Fruit fly (Drosophila melanogaster) whole organism, embryonic: ENCODE data around the gene Atg13.

ENCODE experiments used
- Asciz ChIP-seq: fragments of 200-800 bp; sonication (Bioruptor generic); optimal IDR thresholded peaks from 2 replicates; lab custom pipeline; 2017; ENCODE audit warnings: missing biosample characterization, mild to moderate bottlenecking, missing genetic modification characterization, missing genetic modification reagents
- Blimp-1 ChIP-seq: fragments of 200-800 bp; sonication (Bioruptor generic); optimal IDR thresholded peaks from 3 replicates; lab custom pipeline; 2018; ENCODE audit warnings: missing biosample characterization, missing genetic modification characterization, mild to moderate bottlenecking, moderate library complexity, missing genetic modification reagents
- CG1024 ChIP-seq: fragments of 200-800 bp; sonication (Bioruptor generic); IDR thresholded peaks from 2 replicates; pipeline ENCODE4 v1.3.6; 2022; ENCODE audit warnings: missing biosample characterization, missing genetic modification characterization
- CG10321 ChIP-seq: fragments of 200-800 bp; sonication (Bioruptor generic); IDR thresholded peaks from 2 replicates; pipeline ENCODE4 v1.3.6; 2022; ENCODE audit warnings: missing biosample characterization, missing genetic modification characterization
- CG11398 ChIP-seq: fragments of 200-800 bp; sonication (Bioruptor generic); optimal IDR thresholded peaks from 2 replicates; lab custom pipeline; 2016; ENCODE audit warnings: missing biosample characterization, missing genetic modification characterization
- CG11504 ChIP-seq: fragments of 200-800 bp; sonication (Bioruptor generic); optimal IDR thresholded peaks from 3 replicates; lab custom pipeline; 2019; ENCODE audit warnings: missing biosample characterization, mild to moderate bottlenecking, missing genetic modification characterization, moderate library complexity
- CG12219 ChIP-seq: fragments of 200-800 bp; sonication (Bioruptor generic); optimal IDR thresholded peaks from 3 replicates; lab custom pipeline; 2018; ENCODE audit warnings: missing biosample characterization, mild to moderate bottlenecking, missing genetic modification characterization
- CG14014 ChIP-seq: fragments of 200-800 bp; sonication (Bioruptor generic); IDR thresholded peaks from 2 replicates; pipeline ENCODE4 v1.3.6; 2022; ENCODE audit warnings: missing biosample characterization, missing genetic modification characterization
- CG14965 ChIP-seq: fragments of 200-800 bp; sonication (Bioruptor generic); optimal IDR thresholded peaks from 2 replicates; lab custom pipeline; 2016; ENCODE audit warnings: missing biosample characterization, missing genetic modification characterization, borderline replicate concordance
- CG18619 ChIP-seq: fragments of 200-800 bp; sonication (Bioruptor generic); optimal IDR thresholded peaks from 3 replicates; lab custom pipeline; 2017; ENCODE audit warnings: missing biosample characterization, mild to moderate bottlenecking, missing genetic modification characterization
- CG31441 ChIP-seq: fragments of 200-800 bp; sonication (Bioruptor generic); IDR thresholded peaks from 2 replicates; pipeline ENCODE4 v1.3.6; 2022; ENCODE audit warnings: missing biosample characterization, missing genetic modification characterization
- CG34376 ChIP-seq: fragments of 200-800 bp; sonication (Bioruptor generic); optimal IDR thresholded peaks from 2 replicates; lab custom pipeline; 2018; ENCODE audit warnings: missing biosample characterization, mild to moderate bottlenecking, missing genetic modification characterization
- CG4282 ChIP-seq: fragments of 200-800 bp; sonication (Bioruptor generic); optimal IDR thresholded peaks from 2 replicates; lab custom pipeline; 2016; ENCODE audit warnings: missing biosample characterization, missing genetic modification characterization
- CG4820 ChIP-seq: fragments of 200-800 bp; sonication (Bioruptor generic); optimal IDR thresholded peaks from 3 replicates; lab custom pipeline; 2016; ENCODE audit warnings: missing biosample characterization, missing genetic modification characterization
- CG5245 ChIP-seq: fragments of 200-800 bp; sonication (Bioruptor generic); optimal IDR thresholded peaks from 3 replicates; lab custom pipeline; 2016; ENCODE audit warnings: missing biosample characterization, missing genetic modification characterization
- CG7271 ChIP-seq: fragments of 200-800 bp; sonication (Bioruptor generic); optimal IDR thresholded peaks from 2 replicates; lab custom pipeline; 2018; ENCODE audit warnings: missing biosample characterization, mild to moderate bottlenecking, missing genetic modification characterization, moderate library complexity
- CG7839 ChIP-seq: fragments of 200-800 bp; sonication (Bioruptor generic); optimal IDR thresholded peaks from 3 replicates; lab custom pipeline; 2018; ENCODE audit warnings: missing biosample characterization, mild to moderate bottlenecking, missing genetic modification characterization, moderate library complexity
- CG8290 ChIP-seq, 3 experiments: fragments of 200-800 bp; sonication (Bioruptor generic); optimal IDR thresholded peaks; 2 replicates each; lab custom pipeline; 2016 to 2019; ENCODE audit warnings: missing biosample characterization in 3 of 3, missing genetic modification characterization in 3 of 3, mild to moderate bottlenecking in 2 of 3, moderate library complexity in 1 of 3
- CG8388 ChIP-seq: fragments of 200-800 bp; sonication (Bioruptor generic); optimal IDR thresholded peaks from 2 replicates; lab custom pipeline; 2019; ENCODE audit warnings: missing biosample characterization, mild to moderate bottlenecking, missing genetic modification characterization, moderate library complexity
- CG8765 ChIP-seq: fragments of 200-800 bp; sonication (Bioruptor generic); IDR thresholded peaks from 2 replicates; pipeline ENCODE4 v1.3.6; 2022; ENCODE audit warnings: missing biosample characterization, missing genetic modification characterization
- CG8924 ChIP-seq: fragments of 200-800 bp; optimal IDR thresholded peaks from 3 replicates; lab custom pipeline; 2019; ENCODE audit warnings: missing biosample characterization, mild to moderate bottlenecking, missing genetic modification characterization, moderate library complexity
- CG9609 ChIP-seq: fragments of 200-800 bp; sonication (Bioruptor generic); optimal IDR thresholded peaks from 3 replicates; lab custom pipeline; 2016; ENCODE audit warnings: missing biosample characterization, missing genetic modification characterization
- CG9727 ChIP-seq: fragments of 200-800 bp; sonication (Bioruptor generic); optimal IDR thresholded peaks from 3 replicates; lab custom pipeline; 2017; ENCODE audit warnings: missing biosample characterization, mild to moderate bottlenecking, missing genetic modification characterization
- CkIIα-i1 ChIP-seq: fragments of 200-800 bp; sonication (Bioruptor generic); IDR thresholded peaks from 2 replicates; pipeline ENCODE4 v1.3.6; 2022; ENCODE audit warnings: missing biosample characterization, missing genetic modification characterization
- Dek ChIP-seq: fragments of 200-800 bp; sonication (Bioruptor generic); optimal IDR thresholded peaks from 3 replicates; lab custom pipeline; 2019; ENCODE audit warnings: missing biosample characterization, mild to moderate bottlenecking, missing genetic modification characterization, moderate library complexity
- Doc3 ChIP-seq: fragments of 200-800 bp; sonication (Bioruptor generic); IDR thresholded peaks from 3 replicates; pipeline ENCODE4 v1.3.6; 2022; ENCODE audit warnings: missing biosample characterization, missing genetic modification characterization; ENCODE audit not compliant: partially characterized antibody
- Drgx ChIP-seq: fragments of 200-800 bp; sonication (Bioruptor generic); IDR thresholded peaks from 2 replicates; pipeline ENCODE4 v1.3.6; 2022; ENCODE audit warnings: missing biosample characterization, missing genetic modification characterization
- ERR ChIP-seq: fragments of 200-800 bp; sonication (Bioruptor generic); optimal IDR thresholded peaks from 2 replicates; lab custom pipeline; 2016; ENCODE audit warnings: missing biosample characterization, missing genetic modification characterization
- Gsc ChIP-seq: fragments of 200-800 bp; sonication (Bioruptor generic); IDR thresholded peaks from 2 replicates; pipeline ENCODE4 v1.3.6; 2022; ENCODE audit warnings: missing biosample characterization, missing genetic modification characterization
- HLH54F ChIP-seq: fragments of 200-800 bp; sonication (Bioruptor generic); optimal IDR thresholded peaks from 3 replicates; lab custom pipeline; 2016; ENCODE audit warnings: missing biosample characterization, missing genetic modification characterization
- Six4 ChIP-seq: fragments of 200-800 bp; sonication (Bioruptor generic); optimal IDR thresholded peaks from 2 replicates; lab custom pipeline; 2016; ENCODE audit warnings: missing biosample characterization, missing genetic modification characterization
- YL-1 ChIP-seq: fragments of 200-800 bp; sonication (Bioruptor generic); optimal IDR thresholded peaks from 3 replicates; lab custom pipeline; 2017; ENCODE audit warnings: missing biosample characterization, mild to moderate bottlenecking, missing genetic modification characterization
- ap ChIP-seq: fragments of 200-800 bp; sonication (Bioruptor generic); IDR thresholded peaks from 2 replicates; pipeline ENCODE4 v1.3.6; 2022; ENCODE audit warnings: missing biosample characterization, missing genetic modification characterization
- cad ChIP-seq: fragments of >200 bp; optimal IDR thresholded peaks from 2 replicates; lab custom pipeline; 2017; ENCODE audit warnings: missing biosample characterization, missing genetic modification characterization
- crc ChIP-seq: fragments of 200-800 bp; sonication (Bioruptor generic); optimal IDR thresholded peaks from 2 replicates; lab custom pipeline; 2016; ENCODE audit warnings: missing biosample characterization, missing genetic modification characterization
- da ChIP-seq: fragments of 200-800 bp; sonication (Bioruptor generic); optimal IDR thresholded peaks from 2 replicates; lab custom pipeline; 2016; ENCODE audit warnings: missing biosample characterization, missing genetic modification characterization
- danr ChIP-seq: fragments of 200-800 bp; sonication (Bioruptor generic); IDR thresholded peaks from 2 replicates; pipeline ENCODE4 v1.3.6; 2022; ENCODE audit warnings: missing biosample characterization, missing genetic modification characterization
- dati ChIP-seq: fragments of 200-800 bp; sonication (Bioruptor generic); IDR thresholded peaks from 2 replicates; pipeline ENCODE4 v1.3.6; 2022; ENCODE audit warnings: missing biosample characterization, missing genetic modification characterization
- dysf ChIP-seq: fragments of 200-800 bp; sonication (Bioruptor generic); IDR thresholded peaks from 3 replicates; pipeline ENCODE4 v1.3.6; 2022; ENCODE audit warnings: missing biosample characterization, missing genetic modification characterization
- esg ChIP-seq: fragments of 200-800 bp; sonication (Bioruptor generic); conservative IDR thresholded peaks from 2 replicates; pipeline ENCODE4 v1.3.6; 2022; ENCODE audit warnings: missing biosample characterization, missing genetic modification characterization
- eve ChIP-seq, 2 experiments: fragments of >200 bp; optimal IDR thresholded peaks; 2 replicates each; lab custom pipeline; 2017; ENCODE audit warnings: missing biosample characterization in 2 of 2, missing genetic modification characterization in 2 of 2
- fd3F ChIP-seq: fragments of 200-800 bp; sonication (Bioruptor generic); optimal IDR thresholded peaks from 2 replicates; lab custom pipeline; 2018; ENCODE audit warnings: missing biosample characterization, mild to moderate bottlenecking, missing genetic modification characterization, moderate library complexity
- fru ChIP-seq: fragments of >200 bp; optimal IDR thresholded peaks from 2 replicates; lab custom pipeline; 2017
- gem ChIP-seq: fragments of 200-800 bp; sonication (Bioruptor generic); optimal IDR thresholded peaks from 2 replicates; lab custom pipeline; 2019; ENCODE audit warnings: missing biosample characterization, mild to moderate bottlenecking, missing genetic modification characterization, moderate library complexity
- ken ChIP-seq: fragments of 200-800 bp; sonication (Bioruptor generic); IDR thresholded peaks from 3 replicates; pipeline ENCODE4 v1.3.6; 2022; ENCODE audit warnings: missing biosample characterization, missing genetic modification characterization
- lmd ChIP-seq: fragments of 200-800 bp; sonication (Bioruptor generic); IDR thresholded peaks from 2 replicates; pipeline ENCODE4 v1.3.6; 2022; ENCODE audit warnings: missing biosample characterization, missing genetic modification characterization
- pb ChIP-seq: fragments of 200-800 bp; sonication (Bioruptor generic); optimal IDR thresholded peaks from 3 replicates; lab custom pipeline; 2016; ENCODE audit warnings: missing biosample characterization, missing genetic modification characterization
- prd ChIP-seq, 3 experiments: fragments of >200 bp in 2 of 3; fragments of 200-800 bp in 1 of 3; sonication (Bioruptor generic) in 1 of 3; optimal IDR thresholded peaks in 2 of 3; IDR thresholded peaks in 1 of 3; 2 replicates in 2 of 3; 3 replicates in 1 of 3; pipeline versions ENCODE4 v1.3.6 to Lab custom; 2017 to 2022; ENCODE audit warnings: missing biosample characterization in 1 of 3, missing genetic modification characterization in 1 of 3
- pzg ChIP-seq: fragments of 200-800 bp; sonication (Bioruptor generic); optimal IDR thresholded peaks from 3 replicates; lab custom pipeline; 2018; ENCODE audit warnings: missing biosample characterization, mild to moderate bottlenecking, missing genetic modification characterization, moderate library complexity
- tll ChIP-seq, 2 experiments: fragments of 200-800 bp in 1 of 2; fragments of >200 bp in 1 of 2; sonication (Bioruptor generic) in 1 of 2; optimal IDR thresholded peaks; 2 replicates each; lab custom pipeline; 2017 to 2019; ENCODE audit warnings: missing biosample characterization in 2 of 2, missing genetic modification characterization in 2 of 2, mild to moderate bottlenecking in 1 of 2, moderate library complexity in 1 of 2
- tx ChIP-seq: fragments of 200-800 bp; sonication (Bioruptor generic); optimal IDR thresholded peaks from 2 replicates; lab custom pipeline; 2016; ENCODE audit warnings: missing biosample characterization, missing genetic modification characterization

The Atg13 gene

dm6 chr3R:8354969-8355368, 5.4 kb downstream of the Atg13 start (continued):
- TF ChIP-seq CG8924 (tag; lab: Kevin White, UChicago) (no peak), lmd (peak; percentile 36; the same call in 1 of the 2 replicates), pb (no peak), CG31441 (GFP tag; lab: Robert Waterston, UW) (no peak), CG9609 (GFP tag; lab: Kevin White, UChicago) (no peak), Doc3 (GFP tag; lab: Robert Waterston, UW) (no peak), fd3F (GFP tag; lab: Kevin White, UChicago) (no peak), CG11398 (GFP tag; lab: Kevin White, UChicago) (no peak), Six4 (GFP tag; lab: Kevin White, UChicago) (no peak), crc (GFP tag; lab: Kevin White, UChicago) (no peak), CkIIα-i1 (no peak), CG5245 (GFP tag; lab: Kevin White, UChicago) (no peak), pzg (no peak), esg (GFP tag; lab: Robert Waterston, UW) (peak; percentile 57), Drgx (GFP tag; lab: Robert Waterston, UW) (peak; percentile 95), Gsc (GFP tag; lab: Robert Waterston, UW) (no peak), Dek (no peak), CG4820 (GFP tag; lab: Kevin White, UChicago) (no peak), CG9727 (GFP tag; lab: Kevin White, UChicago) (no peak), CG14014 (GFP tag; lab: Robert Waterston, UW) (no peak), gem (tag; lab: Kevin White, UChicago) (peak; percentile 60), ap (GFP tag; lab: Robert Waterston, UW) (0 out of 2 replicates have a peak, but pooled peaks have one; percentile 5), dysf (peak; percentile 11; the same call in 2 of the 3 replicates), ken (GFP tag; lab: Robert Waterston, UW) (0 out of 3 replicates have a peak, but pooled peaks have one; percentile 20), YL-1 (GFP tag; lab: Kevin White, UChicago) (no peak), tx (no peak), CG18619 (no peak), CG1024 (GFP tag; lab: Robert Waterston, UW) (no peak), HLH54F (GFP tag; lab: Kevin White, UChicago) (no peak), CG10321 (GFP tag; lab: Robert Waterston, UW) (no peak), CG8388 (GFP tag; lab: Kevin White, UChicago) (no peak), CG8290 (GFP tag; optimal IDR thresholded peaks at IDR 0.05; lab: Kevin White, UChicago) (no peak), CG8290 (tag; optimal IDR thresholded peaks at IDR 0.05; lab: Kevin White, UChicago) (no peak)

dm6 chr3R:8355579-8355978, 6.0 kb downstream of the Atg13 start:
- TF ChIP-seq fru = no peak
- TF ChIP-seq cad = no peak
- TF ChIP-seq CG8765 = peak; percentile 41; the same call in 1 of the 2 replicates
- no peak for TF ChIP-seq eve (GFP tag; optimal IDR thresholded peaks at IDR 0.05; lab: Kevin White, UChicago)
- TF ChIP-seq ERR (GFP tag; lab: Kevin White, UChicago) = peak; percentile 92
- TF ChIP-seq Blimp-1 (GFP tag; lab: Kevin White, UChicago) = peak; percentile 91
- peak; percentile 94 for TF ChIP-seq Asciz (GFP tag; lab: Kevin White, UChicago)
- peak; percentile 64 for TF ChIP-seq da (GFP tag; lab: Kevin White, UChicago)
- TF ChIP-seq CG7271 (tag; lab: Kevin White, UChicago) = peak; percentile 37
- peak; percentile 89 for TF ChIP-seq CG4282 (GFP tag; lab: Kevin White, UChicago)
- peak; percentile 91 for TF ChIP-seq Six4 (GFP tag; lab: Kevin White, UChicago)
- peak; percentile 96 for TF ChIP-seq CG7839 (tag; lab: Kevin White, UChicago)
- TF ChIP-seq danr (GFP tag; lab: Robert Waterston, UW) = peak; percentile 81
- TF ChIP-seq CG34376 (GFP tag; lab: Kevin White, UChicago) = peak; percentile 95
- peak; percentile 77 for TF ChIP-seq CG14965 (GFP tag; lab: Kevin White, UChicago)
- peak; percentile 93 for TF ChIP-seq CG11504
- TF ChIP-seq dati (GFP tag; lab: Robert Waterston, UW) = peak; percentile 75; the same call in 1 of the 2 replicates
- peak; percentile 97 for TF ChIP-seq gem (tag; lab: Kevin White, UChicago)
- no peak for TF ChIP-seq tll (GFP tag; optimal IDR thresholded peaks at IDR 0.05; lab: Kevin White, UChicago)
- TF ChIP-seq CG12219 (GFP tag; lab: Kevin White, UChicago) = peak; percentile 94
- no peak for TF ChIP-seq prd (optimal IDR thresholded peaks at IDR 0.05; lab: Kevin White, UChicago)
- peak; percentile 94 for TF ChIP-seq prd (GFP tag; IDR thresholded peaks at IDR 0.05; lab: Robert Waterston, UW)
